Worm (Caenorhabditis elegans) whole organism, L3 larva: ENCODE data around the gene cest-9.1.

Experiments used
- ceh-28 ChIP-seq: fragments of 150-350 bp; optimal IDR thresholded peaks from 2 replicates; lab custom pipeline; 2014; ENCODE audit warnings: missing biosample characterization, missing genetic modification reagents, missing genetic modification characterization
- ceh-82 ChIP-seq: fragments of 150-350 bp; optimal IDR thresholded peaks from 2 replicates; lab custom pipeline; 2014; ENCODE audit warnings: missing biosample characterization, missing genetic modification characterization
- lin-39 ChIP-seq: fragments of 150-350 bp; optimal IDR thresholded peaks from 2 replicates; lab custom pipeline; 2018; ENCODE audit warnings: missing biosample characterization, missing genetic modification reagents, missing genetic modification characterization
- mdl-1 ChIP-seq: fragments of 150-350 bp; optimal IDR thresholded peaks from 2 replicates; lab custom pipeline; 2014; ENCODE audit warnings: missing biosample characterization, missing genetic modification characterization

- TF ChIP-seq ceh-82 (no peak), lin-39 (tag; lab: Kevin White, UChicago) (no peak), mdl-1 (no peak), ceh-28 (tag; lab: Kevin White, UChicago) (no peak)
Observed at ce11 chrX:12188280-12189071, 37.5 kb upstream of the cest-9.1 start.
